Fruit fly (Drosophila melanogaster): ENCODE data around the gene aln.
A peak's percentile ranks its signal among the peaks of the same experiment; 100 is the strongest.

Gene aln

dm6 chr3L:999990-1000389 lies 6.2 kb downstream of the aln start:
- no peak for TF ChIP-seq ey (GFP tag; optimal IDR thresholded peaks at IDR 0.05)
- no peak for TF ChIP-seq Jra (GFP tag; optimal IDR thresholded peaks at IDR 0.05)
- TF ChIP-seq usp (GFP tag; optimal IDR thresholded peaks at IDR 0.05): no peak
- no peak for TF ChIP-seq pan (optimal IDR thresholded peaks at IDR 0.05)
- no peak for TF ChIP-seq Dfd (GFP tag; optimal IDR thresholded peaks at IDR 0.05)
- TF ChIP-seq Rel (GFP tag; optimal IDR thresholded peaks at IDR 0.05): no peak
- no peak for TF ChIP-seq Rel (tag; optimal IDR thresholded peaks at IDR 0.05)
- TF ChIP-seq dmrt93B (GFP tag; optimal IDR thresholded peaks at IDR 0.05): no peak
- no peak for TF ChIP-seq CG9705 (GFP tag; optimal IDR thresholded peaks at IDR 0.05)
- no peak for TF ChIP-seq CrebA (GFP tag; optimal IDR thresholded peaks at IDR 0.05; ENCODE audit: borderline replicate concordance)
- TF ChIP-seq CG32264 (GFP tag; optimal IDR thresholded peaks at IDR 0.05): no peak
- no peak for TF ChIP-seq brk (GFP tag; optimal IDR thresholded peaks at IDR 0.05)
- TF ChIP-seq br (GFP tag; optimal IDR thresholded peaks at IDR 0.05): no peak
- no peak for TF ChIP-seq HLH106 (tag; optimal IDR thresholded peaks at IDR 0.05)
- no peak for TF ChIP-seq woc (GFP tag; optimal IDR thresholded peaks at IDR 0.05)
- TF ChIP-seq Abd-B (GFP tag; optimal IDR thresholded peaks at IDR 0.05): no peak
- TF ChIP-seq rgr (GFP tag; optimal IDR thresholded peaks at IDR 0.05): no peak
- no peak for TF ChIP-seq Vsx2 (GFP tag; optimal IDR thresholded peaks at IDR 0.05; ENCODE audit: partially characterized antibody)
- no peak for TF ChIP-seq h (GFP tag; optimal IDR thresholded peaks at IDR 0.05)
- TF ChIP-seq N (GFP tag; optimal IDR thresholded peaks at IDR 0.05): no peak

dm6 chr3L:1000541-1000940 lies 6.8 kb downstream of the aln start:
- no peak for TF ChIP-seq usp (GFP tag; optimal IDR thresholded peaks at IDR 0.05)
- peak; percentile 15 for TF ChIP-seq Hr83 (GFP tag; optimal IDR thresholded peaks at IDR 0.05; ENCODE audit: poor library complexity, severe bottlenecking)
- no peak for TF ChIP-seq pan (optimal IDR thresholded peaks at IDR 0.05)
- peak; percentile 50 for TF ChIP-seq Vsx2 (GFP tag; optimal IDR thresholded peaks at IDR 0.05; ENCODE audit: partially characterized antibody)
- no peak for TF ChIP-seq Dif (GFP tag; optimal IDR thresholded peaks at IDR 0.05; ENCODE audit: partially characterized antibody)
- no peak for TF ChIP-seq Rel (GFP tag; optimal IDR thresholded peaks at IDR 0.05)
- peak; percentile 93 for TF ChIP-seq Rel (tag; optimal IDR thresholded peaks at IDR 0.05)
- no peak for TF ChIP-seq Mio (GFP tag; optimal IDR thresholded peaks at IDR 0.05)
- TF ChIP-seq brk (GFP tag; optimal IDR thresholded peaks at IDR 0.05): no peak
- no peak for TF ChIP-seq lola (GFP tag; optimal IDR thresholded peaks at IDR 0.05)
- no peak for TF ChIP-seq Jra (GFP tag; optimal IDR thresholded peaks at IDR 0.05)
- TF ChIP-seq h (GFP tag; optimal IDR thresholded peaks at IDR 0.05): peak; percentile 45
- TF ChIP-seq br (GFP tag; optimal IDR thresholded peaks at IDR 0.05): peak; percentile 26
- TF ChIP-seq Sp1 (GFP tag; optimal IDR thresholded peaks at IDR 0.05): no peak
- TF ChIP-seq dl (GFP tag; optimal IDR thresholded peaks at IDR 0.05; ENCODE audit: insufficient read depth in 1 of 2, partially characterized antibody in 2 of 2): no peak

- TF ChIP-seq brk (GFP tag; optimal IDR thresholded peaks at IDR 0.05): no peak
- TF ChIP-seq Rel (GFP tag; optimal IDR thresholded peaks at IDR 0.05): no peak
- peak; percentile 87 for TF ChIP-seq Rel (tag; optimal IDR thresholded peaks at IDR 0.05)
Measured at dm6 chr3L:1005859-1006258, 12.1 kb downstream of the aln start.

dm6 chr3L:1007513-1008459 lies 14.0 kb downstream of the aln start:
- no peak for TF ChIP-seq Myc (optimal IDR thresholded peaks at IDR 0.05)
- no peak for TF ChIP-seq dsf (GFP tag; optimal IDR thresholded peaks at IDR 0.05; ENCODE audit: borderline replicate concordance)
- no peak for TF ChIP-seq pan (optimal IDR thresholded peaks at IDR 0.05)
- no peak for TF ChIP-seq Dif (GFP tag; optimal IDR thresholded peaks at IDR 0.05; ENCODE audit: partially characterized antibody)
- no peak for TF ChIP-seq CG32264 (GFP tag; optimal IDR thresholded peaks at IDR 0.05)
- peak; percentile 71 for TF ChIP-seq ey (GFP tag; optimal IDR thresholded peaks at IDR 0.05)
- no peak for TF ChIP-seq lola (GFP tag; optimal IDR thresholded peaks at IDR 0.05)
- peak; percentile 72 for TF ChIP-seq fru (GFP tag; optimal IDR thresholded peaks at IDR 0.05)
- peak; percentile 43 for TF ChIP-seq Vsx2 (GFP tag; optimal IDR thresholded peaks at IDR 0.05; ENCODE audit: partially characterized antibody)
- TF ChIP-seq Hnf4 (GFP tag; optimal IDR thresholded peaks at IDR 0.05): peak; percentile 50
- TF ChIP-seq Jra (GFP tag; optimal IDR thresholded peaks at IDR 0.05): peak; percentile 23
- peak; percentile 87 for TF ChIP-seq OdsH (GFP tag; optimal IDR thresholded peaks at IDR 0.05)
- peak in 1 of 2 experiments; percentile 87 for TF ChIP-seq foxo (GFP tag; optimal IDR thresholded peaks at IDR 0.05)
- peak; percentile 64 for TF ChIP-seq br (GFP tag; optimal IDR thresholded peaks at IDR 0.05)
- TF ChIP-seq brk (GFP tag; optimal IDR thresholded peaks at IDR 0.05): peak; percentile 38
- TF ChIP-seq dl (GFP tag; optimal IDR thresholded peaks at IDR 0.05; ENCODE audit: insufficient read depth in 1 of 2, partially characterized antibody in 2 of 2): peak in 1 of 2 experiments; percentile 13
- peak; percentile 87 for TF ChIP-seq h (GFP tag; optimal IDR thresholded peaks at IDR 0.05)
- TF ChIP-seq CG9705 (GFP tag; optimal IDR thresholded peaks at IDR 0.05): peak; percentile 56
- no peak for TF ChIP-seq Hr78 (GFP tag; optimal IDR thresholded peaks at IDR 0.05)
- TF ChIP-seq tai (GFP tag; optimal IDR thresholded peaks at IDR 0.05): no peak
- TF ChIP-seq psq (GFP tag; optimal IDR thresholded peaks at IDR 0.05): peak; percentile 79
- TF ChIP-seq CrebA (GFP tag; optimal IDR thresholded peaks at IDR 0.05; ENCODE audit: borderline replicate concordance): no peak
- peak; percentile 72 for TF ChIP-seq dmrt93B (GFP tag; optimal IDR thresholded peaks at IDR 0.05)
- no peak for TF ChIP-seq Abd-B (GFP tag; optimal IDR thresholded peaks at IDR 0.05)
- no peak for TF ChIP-seq Dfd (GFP tag; optimal IDR thresholded peaks at IDR 0.05)
- TF ChIP-seq jim (GFP tag; optimal IDR thresholded peaks at IDR 0.05): no peak
- TF ChIP-seq sv (GFP tag; optimal IDR thresholded peaks at IDR 0.05): peak; percentile 38
- TF ChIP-seq usp (GFP tag; optimal IDR thresholded peaks at IDR 0.05): no peak
- TF ChIP-seq Rel (GFP tag; optimal IDR thresholded peaks at IDR 0.05): no peak
- peak; percentile 65 for TF ChIP-seq Rel (tag; optimal IDR thresholded peaks at IDR 0.05)
- peak; percentile 63 for TF ChIP-seq woc (GFP tag; optimal IDR thresholded peaks at IDR 0.05)
- peak; percentile 73 for TF ChIP-seq sage (GFP tag; optimal IDR thresholded peaks at IDR 0.05)

All from whole organism, wandering third instar larva.